Fruit fly (Drosophila melanogaster) whole organism, embryonic: ENCODE data around the gene CG17329.
A peak's percentile ranks its signal among the peaks of the same experiment; 100 is the strongest.

ENCODE experiments used
- Aef1 ChIP-seq: fragments of 200-800 bp; sonication (Bioruptor generic); IDR thresholded peaks from 3 replicates; pipeline ENCODE4 v1.3.6; 2022; ENCODE audit warnings: missing biosample characterization, missing genetic modification characterization
- B-H2 ChIP-seq: fragments of 200-800 bp; sonication (Bioruptor generic); optimal IDR thresholded peaks from 2 replicates; lab custom pipeline; 2018; ENCODE audit warnings: missing biosample characterization, mild to moderate bottlenecking, missing genetic modification characterization
- CG11247 ChIP-seq: fragments of 200-800 bp; sonication (Bioruptor generic); IDR thresholded peaks from 2 replicates; pipeline ENCODE4 v1.3.6; 2022; ENCODE audit warnings: missing biosample characterization, missing genetic modification characterization
- CG12744 ChIP-seq: fragments of 200-800 bp; sonication (Bioruptor generic); optimal IDR thresholded peaks from 2 replicates; lab custom pipeline; 2016; ENCODE audit warnings: missing biosample characterization, missing genetic modification characterization
- CG13296 ChIP-seq: fragments of 200-800 bp; sonication (Bioruptor generic); optimal IDR thresholded peaks from 3 replicates; lab custom pipeline; 2018; ENCODE audit warnings: missing biosample characterization, mild to moderate bottlenecking, missing genetic modification characterization
- CG15696 ChIP-seq: fragments of 200-800 bp; sonication (Bioruptor generic); optimal IDR thresholded peaks from 2 replicates; lab custom pipeline; 2019; ENCODE audit warnings: missing biosample characterization, mild to moderate bottlenecking, missing genetic modification characterization, moderate library complexity
- CG1602 ChIP-seq: fragments of 200-800 bp; sonication (Bioruptor generic); optimal IDR thresholded peaks from 3 replicates; lab custom pipeline; 2016; ENCODE audit warnings: missing biosample characterization, missing genetic modification characterization
- CG17359 ChIP-seq: fragments of 200-800 bp; sonication (Bioruptor generic); optimal IDR thresholded peaks from 3 replicates; lab custom pipeline; 2018; ENCODE audit warnings: missing biosample characterization, mild to moderate bottlenecking, missing genetic modification characterization, moderate library complexity
- CG17802 ChIP-seq: fragments of 200-800 bp; sonication (Bioruptor generic); optimal IDR thresholded peaks from 2 replicates; lab custom pipeline; 2018; ENCODE audit warnings: missing biosample characterization, mild to moderate bottlenecking, missing genetic modification characterization, moderate library complexity
- CG17829 ChIP-seq: fragments of 200-800 bp; optimal IDR thresholded peaks from 2 replicates; lab custom pipeline; 2019; ENCODE audit warnings: missing biosample characterization, mild to moderate bottlenecking, missing genetic modification characterization, moderate library complexity
- CG2199 ChIP-seq: fragments of 200-800 bp; sonication (Bioruptor generic); IDR thresholded peaks from 3 replicates; pipeline ENCODE4 v1.3.6; 2022; ENCODE audit warnings: missing biosample characterization, missing genetic modification characterization
- CG32532 ChIP-seq: fragments of 200-800 bp; sonication (Bioruptor generic); IDR thresholded peaks from 2 replicates; pipeline ENCODE4 v1.3.6; 2022; ENCODE audit warnings: missing biosample characterization, missing genetic modification characterization
- CG33213 ChIP-seq: fragments of 200-800 bp; sonication (Bioruptor generic); optimal IDR thresholded peaks from 3 replicates; lab custom pipeline; 2016; ENCODE audit warnings: missing biosample characterization, missing genetic modification characterization
- CG34376 ChIP-seq: fragments of 200-800 bp; sonication (Bioruptor generic); optimal IDR thresholded peaks from 2 replicates; lab custom pipeline; 2018; ENCODE audit warnings: missing biosample characterization, mild to moderate bottlenecking, missing genetic modification characterization
- CG34422 ChIP-seq: fragments of 200-800 bp; sonication (Bioruptor generic); IDR thresholded peaks from 3 replicates; pipeline ENCODE4 v1.3.6; 2022; ENCODE audit warnings: missing biosample characterization, missing genetic modification characterization
- CG3726 ChIP-seq: fragments of 200-800 bp; sonication (Bioruptor generic); IDR thresholded peaks from 3 replicates; pipeline ENCODE4, ENCODE4 v1.3.6; 2022; ENCODE audit warnings: missing biosample characterization, missing genetic modification characterization
- CG3838 ChIP-seq: fragments of 200-800 bp; sonication (Bioruptor generic); optimal IDR thresholded peaks from 3 replicates; lab custom pipeline; 2016; ENCODE audit warnings: missing biosample characterization, missing genetic modification characterization
- CG3995 ChIP-seq: fragments of 200-800 bp; sonication (Bioruptor generic); optimal IDR thresholded peaks from 3 replicates; lab custom pipeline; 2016; ENCODE audit warnings: missing biosample characterization, missing genetic modification characterization
- CG4820 ChIP-seq: fragments of 200-800 bp; sonication (Bioruptor generic); optimal IDR thresholded peaks from 3 replicates; lab custom pipeline; 2016; ENCODE audit warnings: missing biosample characterization, missing genetic modification characterization
- CG8478 ChIP-seq: fragments of >200 bp; optimal IDR thresholded peaks from 2 replicates; lab custom pipeline; 2018
- Dad ChIP-seq: fragments of 200-800 bp; sonication (Bioruptor generic); optimal IDR thresholded peaks from 3 replicates; lab custom pipeline; 2016; ENCODE audit warnings: missing biosample characterization, missing genetic modification characterization
- Dek ChIP-seq: fragments of 200-800 bp; sonication (Bioruptor generic); optimal IDR thresholded peaks from 3 replicates; lab custom pipeline; 2019; ENCODE audit warnings: missing biosample characterization, mild to moderate bottlenecking, missing genetic modification characterization, moderate library complexity
- E2f2 ChIP-seq: fragments of 200-800 bp; sonication (Bioruptor generic); IDR thresholded peaks from 2 replicates; pipeline ENCODE4 v1.3.6; 2022; ENCODE audit warnings: missing biosample characterization, missing genetic modification characterization
- ERR ChIP-seq: fragments of 200-800 bp; sonication (Bioruptor generic); optimal IDR thresholded peaks from 2 replicates; lab custom pipeline; 2016; ENCODE audit warnings: missing biosample characterization, missing genetic modification characterization
- HHEX ChIP-seq: fragments of 200-800 bp; sonication (Bioruptor generic); optimal IDR thresholded peaks from 3 replicates; lab custom pipeline; 2017; ENCODE audit warnings: missing biosample characterization, mild to moderate bottlenecking, missing genetic modification characterization, missing genetic modification reagents
- Lim3 ChIP-seq: fragments of 200-800 bp; sonication (Bioruptor generic); IDR thresholded peaks from 2 replicates; pipeline ENCODE4 v1.3.6; 2022; ENCODE audit warnings: missing biosample characterization, missing genetic modification characterization
- MBD-R2 ChIP-seq: fragments of 200-800 bp; sonication (Bioruptor generic); IDR thresholded peaks from 2 replicates; pipeline ENCODE4 v1.3.6; 2022; ENCODE audit warnings: missing biosample characterization, missing genetic modification characterization
- Meics ChIP-seq: fragments of 200-800 bp; sonication (Bioruptor generic); optimal IDR thresholded peaks from 2 replicates; lab custom pipeline; 2017; ENCODE audit warnings: missing biosample characterization, mild to moderate bottlenecking, missing genetic modification characterization
- NfI ChIP-seq: fragments of 200-800 bp; sonication (Bioruptor generic); optimal IDR thresholded peaks from 3 replicates; lab custom pipeline; 2018; ENCODE audit warnings: missing biosample characterization, mild to moderate bottlenecking, missing genetic modification characterization, moderate library complexity
- Ptx1 ChIP-seq: fragments of 200-800 bp; sonication (Bioruptor generic); IDR thresholded peaks from 2 replicates; pipeline ENCODE4 v1.3.6; 2022; ENCODE audit warnings: missing biosample characterization, missing genetic modification characterization
- Sox102F ChIP-seq: fragments of 200-800 bp; sonication (Bioruptor generic); optimal IDR thresholded peaks from 2 replicates; lab custom pipeline; 2018; ENCODE audit warnings: missing biosample characterization, mild to moderate bottlenecking, missing genetic modification characterization, moderate library complexity
- Spps ChIP-seq: fragments of 200-800 bp; sonication (Bioruptor generic); optimal IDR thresholded peaks from 2 replicates; lab custom pipeline; 2018; ENCODE audit warnings: missing biosample characterization, mild to moderate bottlenecking, missing genetic modification characterization
- ara ChIP-seq: fragments of 200-800 bp; sonication (Bioruptor generic); IDR thresholded peaks from 2 replicates; pipeline ENCODE4 v1.3.6; 2022; ENCODE audit warnings: missing biosample characterization, missing genetic modification characterization
- btn ChIP-seq: fragments of 200-800 bp; sonication (Bioruptor generic); optimal IDR thresholded peaks from 2 replicates; lab custom pipeline; 2016; ENCODE audit warnings: missing biosample characterization, missing genetic modification characterization
- chif ChIP-seq, 2 experiments: fragments of 200-800 bp; sonication (Bioruptor generic); optimal IDR thresholded peaks; 3 replicates each; lab custom pipeline; 2016; ENCODE audit warnings: missing biosample characterization in 2 of 2, missing genetic modification characterization in 2 of 2
- crol ChIP-seq: fragments of 200-800 bp; sonication (Bioruptor generic); IDR thresholded peaks from 2 replicates; pipeline ENCODE4 v1.3.6; 2022; ENCODE audit warnings: missing biosample characterization, missing genetic modification characterization
- da ChIP-seq: fragments of 200-800 bp; sonication (Bioruptor generic); optimal IDR thresholded peaks from 2 replicates; lab custom pipeline; 2016; ENCODE audit warnings: missing biosample characterization, missing genetic modification characterization
- dan ChIP-seq: fragments of 200-800 bp; sonication (Bioruptor generic); IDR thresholded peaks from 2 replicates; pipeline ENCODE4 v1.3.6; 2022; ENCODE audit warnings: missing biosample characterization, missing genetic modification characterization
- fu2 ChIP-seq: fragments of 200-800 bp; sonication (Bioruptor generic); optimal IDR thresholded peaks from 2 replicates; lab custom pipeline; 2016; ENCODE audit warnings: missing biosample characterization, missing genetic modification characterization
- gce ChIP-seq: fragments of 200-800 bp; sonication (Bioruptor generic); IDR thresholded peaks from 3 replicates; pipeline ENCODE4 v1.3.6; 2022; ENCODE audit warnings: missing biosample characterization, missing genetic modification characterization
- jumu ChIP-seq: fragments of 200-800 bp; sonication (Bioruptor generic); optimal IDR thresholded peaks from 3 replicates; lab custom pipeline; 2016; ENCODE audit warnings: missing biosample characterization, missing genetic modification characterization
- ken ChIP-seq: fragments of 200-800 bp; sonication (Bioruptor generic); IDR thresholded peaks from 3 replicates; pipeline ENCODE4 v1.3.6; 2022; ENCODE audit warnings: missing biosample characterization, missing genetic modification characterization
- lab ChIP-seq: fragments of 200-800 bp; sonication (Bioruptor generic); optimal IDR thresholded peaks from 3 replicates; lab custom pipeline; 2017; ENCODE audit warnings: missing biosample characterization, missing genetic modification characterization, mild to moderate bottlenecking, moderate library complexity, missing genetic modification reagents
- rib ChIP-seq: fragments of 200-800 bp; sonication (Bioruptor generic); IDR thresholded peaks from 2 replicates; pipeline ENCODE4 v1.3.6; 2022; ENCODE audit warnings: missing biosample characterization, missing genetic modification characterization
- sc ChIP-seq, 3 experiments: fragments of >200 bp in 2 of 3; fragments of 200-800 bp in 1 of 3; sonication (Bioruptor generic) in 1 of 3; optimal IDR thresholded peaks; 2 replicates in 2 of 3; 3 replicates in 1 of 3; lab custom pipeline; 2017; ENCODE audit warnings: mild to moderate bottlenecking in 1 of 3, missing biosample characterization in 1 of 3, missing genetic modification characterization in 1 of 3, missing genetic modification reagents in 1 of 3
- sim ChIP-seq: fragments of 200-800 bp; sonication (Bioruptor generic); IDR thresholded peaks from 2 replicates; pipeline ENCODE4 v1.3.6; 2022; ENCODE audit warnings: missing biosample characterization, missing genetic modification characterization
- sima ChIP-seq: fragments of 200-800 bp; sonication (Bioruptor generic); optimal IDR thresholded peaks from 2 replicates; lab custom pipeline; 2016; ENCODE audit warnings: missing biosample characterization, missing genetic modification characterization
- stwl ChIP-seq: fragments of 200-800 bp; sonication (Bioruptor generic); optimal IDR thresholded peaks from 3 replicates; lab custom pipeline; 2018; ENCODE audit warnings: missing biosample characterization, mild to moderate bottlenecking, missing genetic modification characterization, moderate library complexity
- tio ChIP-seq: fragments of 200-800 bp; sonication (Bioruptor generic); optimal IDR thresholded peaks from 2 replicates; lab custom pipeline; 2017; ENCODE audit warnings: missing biosample characterization, missing genetic modification characterization, inconsistent platforms
- zen ChIP-seq: fragments of 200-800 bp; sonication (Bioruptor generic); optimal IDR thresholded peaks from 3 replicates; lab custom pipeline; 2018; ENCODE audit warnings: missing biosample characterization, mild to moderate bottlenecking, missing genetic modification characterization, moderate library complexity

The CG17329 gene

dm6 chr2L:16325515-16326257 is 34.6 kb downstream of the CG17329 start, which contains the start of gene cact (continued):
- peak; percentile 91 for TF ChIP-seq tio (GFP tag; lab: Kevin White, UChicago)
- peak; percentile 94 for TF ChIP-seq zen (tag; lab: Kevin White, UChicago)
- TF ChIP-seq Dek: peak; percentile 92
- peak; percentile 100 for TF ChIP-seq CG17802 (tag; lab: Kevin White, UChicago)
- peak; percentile 94 for TF ChIP-seq CG32532 (GFP tag; lab: Robert Waterston, UW)
- peak; percentile 80 for TF ChIP-seq stwl (tag; lab: Kevin White, UChicago)
- TF ChIP-seq CG3995 (GFP tag; lab: Kevin White, UChicago): peak; percentile 56
- peak; percentile 89 for TF ChIP-seq HHEX (GFP tag; lab: Kevin White, UChicago)
- peak; percentile 90 for TF ChIP-seq ERR (GFP tag; lab: Kevin White, UChicago)
- TF ChIP-seq CG1602 (GFP tag; lab: Kevin White, UChicago): peak; percentile 93
- peak; percentile 93 for TF ChIP-seq CG34422 (GFP tag; lab: Robert Waterston, UW)
- peak; percentile 88 for TF ChIP-seq ken (GFP tag; lab: Robert Waterston, UW)
- peak; percentile 89 for TF ChIP-seq B-H2 (GFP tag; lab: Kevin White, UChicago)
- peak; percentile 85 for TF ChIP-seq CG13296 (GFP tag; lab: Kevin White, UChicago)
- TF ChIP-seq da (GFP tag; lab: Kevin White, UChicago): peak; percentile 81
- TF ChIP-seq CG12744: peak; percentile 93
- no peak for TF ChIP-seq gce (GFP tag; lab: Robert Waterston, UW)
- peak; percentile 84 for TF ChIP-seq CG34376
- TF ChIP-seq dan (GFP tag; lab: Robert Waterston, UW): no peak
- peak; percentile 83 for TF ChIP-seq CG3838
- 0 out of 2 replicates have a peak, but pooled peaks have one; percentile 55 for TF ChIP-seq Lim3 (GFP tag; lab: Robert Waterston, UW)
- TF ChIP-seq lab (GFP tag; lab: Kevin White, UChicago): peak; percentile 95
- TF ChIP-seq jumu (GFP tag; lab: Kevin White, UChicago): peak; percentile 94
- TF ChIP-seq fu2 (GFP tag; lab: Kevin White, UChicago): peak; percentile 94
- TF ChIP-seq CG4820 (GFP tag; lab: Kevin White, UChicago): peak; percentile 89
- TF ChIP-seq E2f2 (GFP tag; lab: Robert Waterston, UW): peak; percentile 79
- TF ChIP-seq CG17829 (tag; lab: Kevin White, UChicago): peak; percentile 95
- TF ChIP-seq CG15696 (tag; lab: Kevin White, UChicago): peak; percentile 88
- peak; percentile 77 for TF ChIP-seq btn
- peak; percentile 66 for TF ChIP-seq rib
- TF ChIP-seq Spps (tag; lab: Kevin White, UChicago): peak; percentile 92
- peak; percentile 76 for TF ChIP-seq sim (GFP tag; lab: Robert Waterston, UW)
- TF ChIP-seq sima (GFP tag; lab: Kevin White, UChicago): peak; percentile 70
- peak; percentile 72 for TF ChIP-seq MBD-R2 (GFP tag; lab: Robert Waterston, UW)
- TF ChIP-seq chif (GFP tag; optimal IDR thresholded peaks at IDR 0.05; lab: Kevin White, UChicago): peak; percentile 86 to 95
- TF ChIP-seq CG3726 (GFP tag; lab: Robert Waterston, UW): peak; percentile 82; the same call in 1 of the 3 replicates
- TF ChIP-seq CG11247 (GFP tag; lab: Robert Waterston, UW): peak; percentile 85
- TF ChIP-seq Meics (GFP tag; lab: Kevin White, UChicago): peak; percentile 92
- TF ChIP-seq sc (optimal IDR thresholded peaks at IDR 0.05; lab: Kevin White, UChicago): no peak
- TF ChIP-seq sc (GFP tag; optimal IDR thresholded peaks at IDR 0.05; lab: Kevin White, UChicago): peak; percentile 85
- peak; percentile 95 for TF ChIP-seq Sox102F (GFP tag; lab: Kevin White, UChicago)
- TF ChIP-seq Ptx1 (GFP tag; lab: Robert Waterston, UW): peak; percentile 95
- peak; percentile 87 for TF ChIP-seq CG2199
- TF ChIP-seq NfI: peak; percentile 92
- TF ChIP-seq crol (GFP tag; lab: Robert Waterston, UW): no peak; the same call in none of the 2 replicates
- no peak for TF ChIP-seq CG8478 (lab: Kevin White, UChicago)
- TF ChIP-seq Dad (GFP tag; lab: Kevin White, UChicago): peak; percentile 91
- peak; percentile 93 for TF ChIP-seq CG33213 (GFP tag; lab: Kevin White, UChicago)
- TF ChIP-seq Aef1: peak; percentile 95
- peak; percentile 94 for TF ChIP-seq CG17359 (tag; lab: Kevin White, UChicago)
- peak; percentile 79 for TF ChIP-seq ara (GFP tag; lab: Robert Waterston, UW)
